Worm (Caenorhabditis elegans) whole organism, L4 larva: ENCODE data around the gene gcy-5.

Source experiments
- ama-1 ChIP-seq: fragments of 150-350 bp; optimal IDR thresholded peaks from 2 replicates; lab custom pipeline; 2014; ENCODE audit warnings: inconsistent platforms, mixed read lengths
- daf-8 ChIP-seq: fragments of 200-800 bp; sonication (Bioruptor generic); IDR thresholded peaks from 2 replicates; pipeline ENCODE4 v1.3.6; 2022; ENCODE audit warnings: missing genetic modification characterization, missing compliant biosample characterization
- lin-13 ChIP-seq: fragments of 150-350 bp; optimal IDR thresholded peaks from 2 replicates; lab custom pipeline; 2014; ENCODE audit warnings: missing biosample characterization, missing genetic modification reagents, missing genetic modification characterization
- mep-1 ChIP-seq: fragments of 150-350 bp; sonication (generic microtip); optimal IDR thresholded peaks from 3 replicates; lab custom pipeline; 2014; ENCODE audit warnings: missing biosample characterization, missing genetic modification characterization
- nhr-6 ChIP-seq: fragments of 150-350 bp; optimal IDR thresholded peaks from 2 replicates; lab custom pipeline; 2014; ENCODE audit warnings: missing biosample characterization, missing genetic modification characterization
- nhr-76 ChIP-seq: fragments of 150-350 bp; optimal IDR thresholded peaks from 2 replicates; lab custom pipeline; 2014; ENCODE audit warnings: missing biosample characterization, missing genetic modification characterization

- no peak for TF ChIP-seq lin-13 (GFP tag; lab: Kevin White, UChicago)
- TF ChIP-seq daf-8 (GFP tag; lab: Robert Waterston, UW): no peak
- TF ChIP-seq ama-1 (lab: Kevin White, UChicago): no peak
- no peak for TF ChIP-seq nhr-6 (tag; lab: Kevin White, UChicago)
- no peak for TF ChIP-seq nhr-76 (tag; lab: Kevin White, UChicago)
- no peak for TF ChIP-seq mep-1 (tag; lab: Kevin White, UChicago)
These were observed 31.0 kb downstream of the gcy-5 start for ce11 chrII:10284991-10285390.
